Worm (Caenorhabditis elegans) whole organism, young adult: ENCODE data around the gene C35D6.13.

Source experiments
- F23B12.7 ChIP-seq: sonication (generic microtip); optimal IDR thresholded peaks from 2 replicates; lab custom pipeline; 2017; ENCODE audit warnings: missing genetic modification characterization, mild to moderate bottlenecking, missing compliant biosample characterization, antibody characterized with exemption, moderate library complexity; ENCODE audit not compliant: insufficient read depth
- ceh-40 ChIP-seq: fragments of 200-800 bp; sonication (Bioruptor generic); IDR thresholded peaks from 2 replicates; pipeline ENCODE4 v1.3.6; 2022; ENCODE audit warnings: missing genetic modification characterization, missing compliant biosample characterization

DNA sequence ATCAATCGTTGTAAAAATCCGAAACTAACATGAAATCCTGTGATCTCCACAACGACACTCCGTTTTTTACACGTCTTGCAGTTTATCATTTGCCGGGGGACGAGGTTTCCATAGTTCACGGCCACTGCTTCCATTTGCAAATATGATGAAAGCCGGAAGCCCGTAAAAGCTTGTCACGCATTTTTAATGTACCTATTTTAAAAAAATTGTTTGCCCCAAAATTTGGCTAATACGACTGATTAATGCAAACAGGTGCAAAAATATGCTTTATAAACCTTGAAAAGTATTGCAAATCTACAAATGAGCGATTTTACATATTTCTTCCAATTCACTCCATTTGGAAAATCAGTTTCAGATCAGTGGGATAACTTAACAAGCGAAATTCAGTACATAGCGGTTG, 16.0 kb upstream of the C35D6.13 start, which contains the start of gene srz-61:
- no peak for TF ChIP-seq ceh-40 (GFP tag; lab: Robert Waterston, UW)
- TF ChIP-seq F23B12.7 (tag; lab: Kevin White, UChicago), result no peak
